Fruit fly (Drosophila melanogaster) Kc167 (cell line): ENCODE data around the gene CG44836.

ENCODE experiments used
- Myc ChIP-seq: fragments of >200 bp; optimal IDR thresholded peaks from 2 replicates; lab custom pipeline; 2017; ENCODE audit warnings: missing external identifiers
- Sin3A ChIP-seq: fragments of >200 bp; optimal IDR thresholded peaks from 2 replicates; lab custom pipeline; 2018; ENCODE audit warnings: missing external identifiers
- h ChIP-seq: fragments of >200 bp; optimal IDR thresholded peaks from 3 replicates; lab custom pipeline; 2018; ENCODE audit warnings: missing external identifiers
- insv ChIP-seq: fragments of >200 bp; optimal IDR thresholded peaks from 3 replicates; lab custom pipeline; 2018; ENCODE audit warnings: missing external identifiers
- ttk ChIP-seq: sonication (Bioruptor generic); optimal IDR thresholded peaks from 2 replicates; lab custom pipeline; 2017; ENCODE audit warnings: missing external identifiers

DNA sequence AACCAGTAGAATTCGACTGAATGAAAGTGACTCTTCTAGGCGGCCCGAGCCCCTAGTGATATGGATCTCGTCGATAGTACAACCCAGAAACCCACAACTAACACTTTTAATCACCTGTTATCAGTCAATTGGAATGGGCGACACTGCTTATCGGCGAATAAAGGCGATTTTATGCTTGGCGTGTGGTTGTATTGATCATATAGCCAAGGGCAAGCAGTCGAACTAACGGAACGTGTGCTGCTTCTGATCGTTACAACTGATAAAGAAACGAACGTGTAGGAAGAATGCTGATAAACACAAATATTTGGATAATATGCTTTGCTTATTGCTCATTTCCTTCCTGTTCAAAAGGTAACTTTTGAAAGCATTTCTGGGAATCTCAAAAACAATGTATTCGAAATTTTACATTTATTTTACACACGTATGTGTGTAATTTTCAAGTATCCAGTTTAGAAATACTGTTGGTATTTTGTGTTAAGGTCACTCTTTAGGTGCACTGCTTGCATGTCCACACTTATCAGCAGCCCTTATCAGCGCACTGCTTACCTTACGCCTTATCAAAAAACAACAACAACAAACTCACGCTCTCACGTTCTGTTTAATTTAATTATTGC, 18.8 kb downstream of the CG44836 start, which contains the start of gene Agpat4:
- TF ChIP-seq ttk (lab: Kevin White, UChicago) = no peak
- no peak for TF ChIP-seq Myc (lab: Kevin White, UChicago)
- no peak for TF ChIP-seq insv
- no peak for TF ChIP-seq Sin3A (lab: Kevin White, UChicago)
- TF ChIP-seq h = no peak
